Fruit fly (Drosophila melanogaster): ENCODE data around the gene Gr93b.

The Gr93b gene

DNA sequence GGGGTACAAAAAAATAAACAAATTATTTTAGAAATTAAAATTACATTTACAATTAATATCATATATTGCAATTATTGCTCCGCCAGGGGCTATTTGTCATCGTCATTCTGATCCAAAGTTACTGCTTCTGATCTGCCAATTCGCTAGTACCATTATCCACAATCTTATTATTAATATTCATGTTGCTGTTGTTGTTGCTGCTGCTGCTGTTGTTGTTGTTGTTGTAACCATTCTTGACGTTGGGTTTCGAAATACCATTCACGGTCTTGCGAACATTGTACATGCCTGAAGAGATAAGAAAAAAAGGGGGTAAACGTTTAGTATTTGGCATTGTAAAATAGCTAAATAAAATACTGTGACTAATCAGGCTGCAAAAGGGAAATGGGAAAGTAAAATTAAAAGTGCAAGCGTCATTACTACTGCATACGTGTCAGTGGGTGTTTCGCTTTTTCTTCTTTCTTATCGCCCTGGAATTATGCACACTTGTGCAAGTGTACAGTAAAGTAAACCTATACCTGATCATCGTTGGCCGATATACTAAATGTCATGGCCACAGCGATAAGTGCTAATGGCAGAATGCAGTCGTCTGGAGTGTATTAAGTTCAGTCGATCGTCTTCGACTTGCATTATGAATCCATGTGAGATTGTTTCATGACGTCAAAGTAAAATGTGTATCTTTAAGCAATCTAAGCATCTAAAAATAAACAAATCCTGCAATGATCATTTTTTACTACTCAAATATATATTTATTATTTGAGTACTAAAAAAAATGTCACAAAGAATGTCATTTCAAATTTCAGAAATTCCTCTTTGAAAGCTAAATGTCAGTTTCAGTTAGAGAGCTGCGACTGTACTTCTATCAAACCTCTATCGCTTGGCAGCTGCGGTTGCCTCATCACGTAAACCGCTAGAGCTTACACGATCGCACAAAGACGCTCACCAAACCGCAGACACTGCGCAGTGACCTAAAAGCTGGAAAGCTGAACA is 8.3 kb upstream of the Gr93b start:
- TF ChIP-seq EcR (GFP tag; optimal IDR thresholded peaks at IDR 0.05), result no peak
- TF ChIP-seq Dll (optimal IDR thresholded peaks at IDR 0.05), result no peak
- TF ChIP-seq pan (optimal IDR thresholded peaks at IDR 0.05), result no peak
- no peak for TF ChIP-seq CG8478 (optimal IDR thresholded peaks at IDR 0.05)
- no peak for TF ChIP-seq psq (optimal IDR thresholded peaks at IDR 0.05)
- no peak for TF ChIP-seq usp (GFP tag; optimal IDR thresholded peaks at IDR 0.05)

DNA sequence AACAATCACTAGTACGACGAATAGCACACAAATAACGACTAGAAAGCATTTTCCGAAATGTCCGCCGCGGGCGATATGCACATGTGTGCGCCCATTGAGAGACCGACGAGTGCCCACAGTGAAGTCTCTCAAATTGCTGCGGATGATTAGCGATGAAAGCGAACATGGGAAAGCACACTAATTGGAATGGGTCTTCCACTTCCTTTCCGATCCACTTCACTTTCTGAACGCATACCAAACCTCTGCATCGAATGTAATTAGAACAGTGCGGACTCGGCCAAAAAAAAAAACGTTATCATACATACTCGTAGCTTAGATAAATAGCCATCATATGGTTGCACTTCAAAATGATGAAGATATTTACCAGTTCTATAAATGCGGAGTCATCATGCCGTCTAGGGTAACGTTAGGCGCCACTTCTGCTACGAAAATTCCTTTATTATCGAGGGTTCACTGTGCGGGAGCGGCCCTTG is 6.5 kb upstream of the Gr93b start:
- TF ChIP-seq EcR (GFP tag; optimal IDR thresholded peaks at IDR 0.05) (no peak), Dll (optimal IDR thresholded peaks at IDR 0.05) (no peak), CG8478 (optimal IDR thresholded peaks at IDR 0.05) (no peak), pan (optimal IDR thresholded peaks at IDR 0.05) (no peak), psq (optimal IDR thresholded peaks at IDR 0.05) (no peak), usp (GFP tag; optimal IDR thresholded peaks at IDR 0.05) (no peak)

- TF ChIP-seq pan (optimal IDR thresholded peaks at IDR 0.05), result no peak
- TF ChIP-seq CG8478 (optimal IDR thresholded peaks at IDR 0.05), result no peak
- no peak for TF ChIP-seq usp (GFP tag; optimal IDR thresholded peaks at IDR 0.05)
- no peak for TF ChIP-seq psq (optimal IDR thresholded peaks at IDR 0.05)
- TF ChIP-seq EcR (GFP tag; optimal IDR thresholded peaks at IDR 0.05), result no peak
- no peak for TF ChIP-seq Dll (optimal IDR thresholded peaks at IDR 0.05)
These were observed 5.5 kb upstream of the Gr93b start for dm6 chr3R:21848987-21849442.

DNA sequence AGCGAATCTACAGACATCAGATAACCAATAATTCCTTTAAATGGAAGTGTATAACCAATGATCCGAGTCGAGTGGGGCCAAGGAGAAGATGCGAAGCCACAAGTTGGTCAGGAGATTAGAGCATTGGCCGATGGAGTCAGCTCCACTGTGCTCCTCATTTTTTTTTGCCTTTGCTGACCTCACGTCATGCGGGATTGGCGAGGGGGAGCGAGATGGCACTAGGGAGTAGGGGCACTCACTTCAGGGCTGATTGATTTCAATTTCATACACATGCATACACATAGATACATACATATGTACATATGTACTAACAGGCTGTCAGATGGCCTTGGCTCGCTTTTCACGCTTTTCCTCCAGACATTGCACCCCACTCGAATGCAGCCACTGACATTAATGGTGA is 4.7 kb upstream of the Gr93b start:
- TF ChIP-seq pan (optimal IDR thresholded peaks at IDR 0.05) (no peak), Dll (optimal IDR thresholded peaks at IDR 0.05) (no peak), EcR (GFP tag; optimal IDR thresholded peaks at IDR 0.05) (no peak), usp (GFP tag; optimal IDR thresholded peaks at IDR 0.05) (no peak), psq (optimal IDR thresholded peaks at IDR 0.05) (no peak), CG8478 (optimal IDR thresholded peaks at IDR 0.05) (no peak)

DNA sequence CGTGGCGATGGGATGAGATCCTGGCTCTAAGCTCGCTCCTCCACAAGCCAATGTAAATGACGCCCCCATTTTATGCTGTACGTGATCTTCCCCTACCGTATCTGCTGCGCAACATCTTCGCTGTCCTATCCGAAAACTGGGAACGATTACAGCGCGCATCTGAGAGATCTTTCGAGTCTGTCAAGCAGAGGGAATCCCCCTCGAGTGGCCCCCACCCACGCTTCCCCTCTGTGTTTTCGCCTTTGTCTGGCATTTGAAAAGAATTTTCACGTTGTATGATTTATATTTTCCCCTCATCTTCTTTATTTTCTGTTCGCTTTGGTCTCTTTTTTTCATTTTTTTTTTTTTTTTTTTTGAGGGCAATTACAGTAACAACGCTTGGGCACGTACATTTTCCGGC is 3.9 kb upstream of the Gr93b start:
- no peak for TF ChIP-seq Dll (optimal IDR thresholded peaks at IDR 0.05)
- TF ChIP-seq usp (GFP tag; optimal IDR thresholded peaks at IDR 0.05), result no peak
- TF ChIP-seq CG8478 (optimal IDR thresholded peaks at IDR 0.05), result no peak

DNA sequence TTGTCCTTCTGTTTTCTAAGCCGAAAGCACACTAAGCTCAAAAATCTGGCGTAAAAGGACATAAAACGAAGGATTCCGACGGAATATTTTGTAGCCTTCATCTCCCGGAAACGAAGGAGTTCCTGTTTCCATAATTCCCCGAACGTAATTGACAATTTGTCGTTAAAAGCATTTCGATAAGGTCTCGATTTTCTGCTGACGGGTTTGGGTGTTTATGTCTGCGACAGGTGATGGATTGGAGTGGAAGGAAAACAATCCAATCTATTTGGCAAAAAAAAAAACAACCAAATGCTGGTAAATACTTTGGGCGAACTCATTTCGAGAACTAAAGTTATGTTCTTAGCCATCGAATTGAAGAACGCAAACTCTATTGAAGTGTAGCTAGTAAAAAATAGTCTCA is 3.0 kb upstream of the Gr93b start, which contains the start of gene Gr93d:
Gene Gr93d, minus strand, starts transcription at position 101 of the 400 bp plus-strand sequence.
- TF ChIP-seq psq (optimal IDR thresholded peaks at IDR 0.05) (no peak), Dll (optimal IDR thresholded peaks at IDR 0.05) (no peak)

- TF ChIP-seq pan (optimal IDR thresholded peaks at IDR 0.05), result no peak
- no peak for TF ChIP-seq EcR (GFP tag; optimal IDR thresholded peaks at IDR 0.05)
- TF ChIP-seq psq (optimal IDR thresholded peaks at IDR 0.05), result no peak
- TF ChIP-seq CG8478 (optimal IDR thresholded peaks at IDR 0.05), result no peak
- TF ChIP-seq Dll (optimal IDR thresholded peaks at IDR 0.05), result no peak
- TF ChIP-seq usp (GFP tag; optimal IDR thresholded peaks at IDR 0.05), result no peak
These were observed 1.6 kb upstream of the Gr93b start, which contains the start of gene Gr93c for dm6 chr3R:21845165-21845564. Gene Gr93c, minus strand, starts transcription at chr3R:21845265.

DNA sequence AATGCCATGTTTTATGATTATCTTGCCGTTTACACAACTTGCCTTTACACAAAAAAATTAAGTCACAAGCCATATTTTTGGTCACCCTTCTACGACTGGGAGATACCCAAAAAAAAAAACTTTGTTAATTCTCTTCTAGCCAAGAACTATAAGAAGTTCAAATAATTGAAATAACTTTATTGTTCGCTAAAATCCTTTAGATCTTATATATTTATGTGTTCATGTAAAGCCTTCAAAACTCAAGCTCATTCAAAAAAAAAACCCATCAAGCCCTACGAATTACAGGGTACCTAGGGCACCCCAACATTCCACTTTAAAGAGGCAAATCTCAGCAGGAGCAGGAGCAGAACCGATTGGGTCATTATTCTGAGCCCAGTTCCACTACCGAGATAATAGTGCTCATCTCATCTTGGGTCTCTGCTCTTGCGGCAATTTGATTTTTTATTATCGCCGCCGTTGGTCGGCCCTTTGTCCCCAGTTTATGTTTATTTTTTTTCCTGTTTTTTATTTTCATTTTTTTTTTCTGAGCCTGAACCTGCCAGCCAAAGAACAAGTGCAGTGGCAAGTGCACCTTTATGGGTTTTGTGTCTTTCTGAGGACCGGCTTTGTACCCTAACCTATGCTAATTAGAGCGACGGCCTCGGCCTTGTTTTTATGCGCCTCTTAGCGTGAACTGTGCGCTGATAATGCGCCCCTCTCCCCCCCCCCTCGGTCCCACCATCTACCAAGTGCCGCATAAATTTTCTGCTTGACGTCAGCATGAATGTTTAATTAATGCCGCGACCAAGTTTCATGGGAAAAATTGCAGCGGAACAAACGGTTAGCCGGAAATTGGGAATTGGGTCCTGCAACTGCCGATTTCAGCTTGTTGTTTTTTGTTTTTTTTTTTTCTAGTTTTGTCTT is 1.8 kb downstream of the Gr93b start:
- no peak for TF ChIP-seq EcR (GFP tag; optimal IDR thresholded peaks at IDR 0.05)
- no peak for TF ChIP-seq pan (optimal IDR thresholded peaks at IDR 0.05)
- no peak for TF ChIP-seq Dll (optimal IDR thresholded peaks at IDR 0.05)
- TF ChIP-seq psq (optimal IDR thresholded peaks at IDR 0.05), result no peak
- no peak for TF ChIP-seq CG8478 (optimal IDR thresholded peaks at IDR 0.05)
- no peak for TF ChIP-seq usp (GFP tag; optimal IDR thresholded peaks at IDR 0.05)

DNA sequence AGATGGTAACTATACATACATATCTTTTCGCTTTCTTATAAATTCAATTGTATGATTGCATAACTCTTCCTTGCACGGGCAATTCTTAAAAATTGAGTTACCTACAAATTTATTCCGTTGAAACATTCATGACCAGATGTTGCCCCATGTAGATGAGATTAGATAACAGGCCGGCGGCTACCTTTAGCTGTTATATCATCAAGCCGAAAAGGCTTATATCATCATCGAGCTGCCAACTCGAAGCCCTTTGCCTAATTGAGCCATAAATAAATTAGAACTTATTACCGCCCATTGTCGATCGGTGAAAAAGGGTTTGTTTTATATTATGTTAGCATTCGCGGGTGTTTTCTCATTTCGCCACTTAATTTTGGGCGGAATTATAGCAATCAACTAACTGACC is 3.1 kb downstream of the Gr93b start:
- no peak for TF ChIP-seq Dll (optimal IDR thresholded peaks at IDR 0.05)
- no peak for TF ChIP-seq usp (GFP tag; optimal IDR thresholded peaks at IDR 0.05)
- TF ChIP-seq pan (optimal IDR thresholded peaks at IDR 0.05), result no peak

DNA sequence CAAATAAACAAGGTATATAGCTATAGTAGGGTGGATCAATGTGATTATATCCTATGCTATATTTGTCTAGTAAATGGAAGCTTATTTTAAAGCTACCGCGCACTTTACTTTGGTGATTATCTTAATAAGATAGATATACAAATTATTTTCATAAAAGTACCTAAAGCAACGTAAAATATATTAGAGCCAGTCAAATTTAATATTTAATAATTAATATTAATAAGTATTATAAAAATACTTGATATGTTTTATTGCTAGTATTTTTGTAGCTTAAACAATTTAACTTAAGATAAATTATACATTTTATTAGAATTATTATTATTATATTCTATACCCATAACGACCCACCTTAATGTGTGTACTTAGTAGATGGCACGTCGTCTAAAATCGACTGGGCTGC is 3.9 kb downstream of the Gr93b start:
- TF ChIP-seq psq (optimal IDR thresholded peaks at IDR 0.05) (no peak), usp (GFP tag; optimal IDR thresholded peaks at IDR 0.05) (no peak), Dll (optimal IDR thresholded peaks at IDR 0.05) (no peak), pan (optimal IDR thresholded peaks at IDR 0.05) (no peak), CG8478 (optimal IDR thresholded peaks at IDR 0.05) (no peak), EcR (GFP tag; optimal IDR thresholded peaks at IDR 0.05) (no peak)

DNA sequence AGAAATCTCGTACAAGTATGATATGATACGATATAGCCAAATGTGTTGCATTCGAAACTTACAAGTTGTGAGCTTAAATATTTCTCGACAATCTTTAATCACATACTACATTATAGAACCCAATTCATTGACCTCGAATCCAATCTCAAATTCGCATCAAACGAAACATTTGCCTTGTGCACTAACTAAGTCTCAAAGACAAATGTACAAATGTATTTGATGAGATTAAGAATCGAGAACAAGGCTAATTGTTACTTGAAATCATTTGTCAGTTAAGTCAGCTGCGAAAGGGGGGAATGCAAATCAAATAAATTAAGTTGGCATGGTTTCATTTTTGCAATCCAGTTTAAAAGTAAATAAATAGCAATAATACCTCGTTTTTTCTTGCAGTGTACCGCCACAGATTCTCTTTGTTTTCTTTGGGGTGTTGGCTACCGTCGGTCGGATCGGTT is 5.0 kb downstream of the Gr93b start:
- TF ChIP-seq usp (GFP tag; optimal IDR thresholded peaks at IDR 0.05) (no peak), Dll (optimal IDR thresholded peaks at IDR 0.05) (no peak), EcR (GFP tag; optimal IDR thresholded peaks at IDR 0.05) (no peak)
